Worm (Caenorhabditis elegans) whole organism, dauer: ENCODE results near the gene mbl-1.

Experiments
- unc-62 ChIP-seq: sonication (generic microtip); optimal IDR thresholded peaks from 2 replicates; lab custom pipeline; 2017; ENCODE audit warnings: missing biosample characterization, missing genetic modification reagents, missing genetic modification characterization

mbl-1 gene

ce11 chrX:16978308-16978707, at the start of gene mbl-1:
Gene mbl-1 (plus strand): TSS chrX:16978608.
- no peak for TF ChIP-seq unc-62 (GFP tag; lab: Kevin White, UChicago)

- TF ChIP-seq unc-62 (GFP tag; lab: Kevin White, UChicago) = peak; percentile 60
These were observed 48.7 kb upstream of the mbl-1 start for ce11 chrX:16929560-16930332.

- no peak for TF ChIP-seq unc-62 (GFP tag; lab: Kevin White, UChicago)
These were observed 48.1 kb upstream of the mbl-1 start for ce11 chrX:16930333-16930621.

- no peak for TF ChIP-seq unc-62 (GFP tag; lab: Kevin White, UChicago)
These were observed 47.7 kb upstream of the mbl-1 start for ce11 chrX:16930663-16931097.

- no peak for TF ChIP-seq unc-62 (GFP tag; lab: Kevin White, UChicago)
These were observed 47.0 kb upstream of the mbl-1 start for ce11 chrX:16931255-16932023.

- TF ChIP-seq unc-62 (GFP tag; lab: Kevin White, UChicago) = no peak
These were observed 36.1 kb upstream of the mbl-1 start for ce11 chrX:16942316-16942715.

- no peak for TF ChIP-seq unc-62 (GFP tag; lab: Kevin White, UChicago)
These were observed 34.2 kb upstream of the mbl-1 start for ce11 chrX:16943934-16944914.

ce11 chrX:16952859-16953258, 25.5 kb upstream of the mbl-1 start, which contains the start of gene F52G3.8:
Gene F52G3.8 (minus strand): TSS chrX:16952959.
- no peak for TF ChIP-seq unc-62 (GFP tag; lab: Kevin White, UChicago)

ce11 chrX:16958015-16958414, 20.4 kb upstream of the mbl-1 start:
- TF ChIP-seq unc-62 (GFP tag; lab: Kevin White, UChicago) = no peak

- no peak for TF ChIP-seq unc-62 (GFP tag; lab: Kevin White, UChicago)
These were observed 18.1 kb upstream of the mbl-1 start for ce11 chrX:16960346-16960745.

ce11 chrX:16961387-16961786, 17.0 kb upstream of the mbl-1 start:
- no peak for TF ChIP-seq unc-62 (GFP tag; lab: Kevin White, UChicago)

- no peak for TF ChIP-seq unc-62 (GFP tag; lab: Kevin White, UChicago)
These were observed 15.8 kb upstream of the mbl-1 start for ce11 chrX:16962640-16963039.

- TF ChIP-seq unc-62 (GFP tag; lab: Kevin White, UChicago) = no peak
These were observed 14.9 kb upstream of the mbl-1 start, which contains the start of the genes F52G3.1 and F52G3.7 for ce11 chrX:16963519-16963971. Gene F52G3.1 (plus strand): TSS chrX:16963871. Gene F52G3.7 (plus strand): TSS chrX:16963921.

ce11 chrX:16965888-16966287, 12.5 kb upstream of the mbl-1 start:
- no peak for TF ChIP-seq unc-62 (GFP tag; lab: Kevin White, UChicago)

- no peak for TF ChIP-seq unc-62 (GFP tag; lab: Kevin White, UChicago)
These were observed 10.6 kb upstream of the mbl-1 start for ce11 chrX:16967813-16968212.
